Worm (Caenorhabditis elegans): ENCODE data around the gene hpo-8.

hpo-8 gene

DNA sequence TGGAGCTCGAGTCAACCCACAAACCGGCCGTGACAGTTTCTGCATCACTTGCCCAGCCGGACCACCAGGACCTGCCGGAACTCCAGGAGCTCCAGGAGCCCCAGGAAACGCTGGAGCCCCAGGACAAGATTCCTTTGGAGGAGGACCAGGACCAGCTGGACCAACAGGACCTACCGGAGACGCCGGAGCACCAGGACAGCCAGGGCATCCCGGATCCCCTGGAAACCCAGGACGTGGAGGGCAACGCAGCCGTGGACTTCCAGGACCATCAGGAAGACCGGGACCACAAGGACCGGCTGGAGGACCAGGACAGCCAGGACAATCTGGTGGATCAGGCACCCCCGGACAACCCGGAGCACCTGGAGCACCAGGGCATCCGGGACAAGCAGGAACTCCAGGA lies 9.0 kb upstream of the hpo-8 start:
- TF ChIP-seq aha-1 (tag): peak; percentile 36
- no peak for TF ChIP-seq ceh-20 (GFP tag; IDR thresholded peaks at IDR 0.05)
- TF ChIP-seq set-16 (GFP tag; IDR thresholded peaks at IDR 0.05): peak; percentile 97
- no peak for TF ChIP-seq unc-39 (tag; optimal IDR thresholded peaks at IDR 0.05)
- TF ChIP-seq Y75B8A.6 (GFP tag; IDR thresholded peaks at IDR 0.05): no peak
- TF ChIP-seq nhr-6 (tag; optimal IDR thresholded peaks at IDR 0.05): no peak
- TF ChIP-seq aly-2 (tag; optimal IDR thresholded peaks at IDR 0.05): no peak

DNA sequence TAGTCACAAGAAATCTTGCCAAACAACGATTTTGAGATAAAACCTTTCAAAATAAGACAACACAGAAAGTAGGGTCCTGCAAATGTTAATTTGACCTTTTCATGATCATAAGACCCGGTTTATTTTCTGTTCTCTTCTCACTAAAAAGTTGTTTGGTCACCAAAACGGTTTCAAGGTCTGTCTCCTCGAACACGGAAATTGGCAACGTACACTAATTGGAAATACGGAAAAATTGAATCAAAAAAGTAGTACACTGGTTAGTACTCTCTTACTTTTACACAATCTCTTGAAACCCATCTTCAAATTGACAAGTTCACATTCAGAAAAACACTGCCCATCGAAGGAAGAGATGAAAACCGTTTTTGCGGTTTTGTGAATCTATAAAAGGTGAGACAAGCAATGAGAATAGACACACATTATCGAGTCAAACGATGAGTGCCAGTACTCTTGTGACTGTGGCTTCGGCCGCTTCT lies 8.3 kb upstream of the hpo-8 start, which contains the start of gene col-142:
col-142 (plus strand) TSS at position 423 of the 473 bp plus-strand sequence.
- TF ChIP-seq nhr-77 (tag; optimal IDR thresholded peaks at IDR 0.05) (no peak), nhr-28 (tag; optimal IDR thresholded peaks at IDR 0.05) (peak; percentile 9), nhr-6 (tag; optimal IDR thresholded peaks at IDR 0.05) (no peak)

DNA sequence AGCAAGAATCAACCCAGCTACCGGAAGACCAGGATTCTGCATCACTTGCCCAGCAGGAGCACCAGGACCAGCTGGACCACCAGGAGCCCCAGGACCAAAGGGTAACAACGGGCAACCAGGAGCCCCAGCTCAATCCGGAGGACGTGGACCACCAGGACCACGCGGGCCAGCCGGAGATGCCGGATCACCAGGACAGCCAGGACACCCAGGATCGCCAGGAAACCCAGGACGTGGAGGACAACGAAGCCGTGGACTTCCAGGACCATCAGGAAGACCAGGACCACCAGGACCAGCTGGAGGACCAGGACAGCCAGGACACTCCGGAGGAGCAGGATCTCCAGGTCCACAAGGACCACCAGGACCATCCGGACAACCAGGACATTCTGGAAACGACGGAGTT lies 7.5 kb upstream of the hpo-8 start:
- TF ChIP-seq unc-130 (GFP tag; optimal IDR thresholded peaks at IDR 0.05): no peak
- TF ChIP-seq T26A8.4 (GFP tag; IDR thresholded peaks at IDR 0.05): no peak
- TF ChIP-seq spr-1 (tag; optimal IDR thresholded peaks at IDR 0.05): no peak
- peak; percentile 97 for TF ChIP-seq set-16 (GFP tag; IDR thresholded peaks at IDR 0.05)
- TF ChIP-seq lin-38 (GFP tag; IDR thresholded peaks at IDR 0.05): no peak
- TF ChIP-seq zfp-3 (GFP tag; conservative IDR thresholded peaks at IDR 0.05): no peak
- TF ChIP-seq madf-5 (GFP tag; IDR thresholded peaks at IDR 0.05): no peak
- TF ChIP-seq D1046.2 (GFP tag; IDR thresholded peaks at IDR 0.05): 0 out of 2 replicates have a peak, but pooled peaks have one; percentile 27
- 0 out of 2 replicates have a peak, but pooled peaks have one; percentile 5 for TF ChIP-seq vab-7 (GFP tag; IDR thresholded peaks at IDR 0.05)
- TF ChIP-seq ama-1 (optimal IDR thresholded peaks at IDR 0.05): no peak

DNA sequence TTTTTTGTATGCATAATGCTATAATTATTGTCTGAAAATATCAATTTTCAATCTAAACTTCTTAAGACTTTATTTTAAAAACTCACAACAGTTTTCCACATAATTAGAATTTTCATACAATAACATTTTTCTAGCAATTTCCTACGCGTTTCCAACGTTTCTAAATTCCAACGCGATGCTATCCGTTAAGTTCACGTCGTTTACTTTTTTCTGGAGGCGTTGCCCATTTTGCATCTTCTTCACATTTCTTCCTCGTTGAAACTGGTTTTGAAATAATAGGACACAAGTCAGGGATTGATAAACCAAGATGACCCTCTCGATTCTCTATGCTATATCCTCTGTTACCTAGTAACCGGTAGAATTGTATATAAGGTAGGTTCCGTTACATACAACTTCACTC lies 3.8 kb upstream of the hpo-8 start, which contains the start of the genes T15B7.14 and col-143:
T15B7.14 (minus strand) TSS at position 101 of the 400 bp plus-strand sequence.
col-143 (plus strand) TSS at position 394 of the 400 bp plus-strand sequence.
- TF ChIP-seq php-3 (GFP tag; IDR thresholded peaks at IDR 0.05) (no peak), ZK337.2 (GFP tag; IDR thresholded peaks at IDR 0.05) (no peak), madf-5 (GFP tag; IDR thresholded peaks at IDR 0.05) (no peak), egl-27 (tag; optimal IDR thresholded peaks at IDR 0.05) (no peak), zip-2 (tag; optimal IDR thresholded peaks at IDR 0.05) (no peak), tag-97 (GFP tag; IDR thresholded peaks at IDR 0.05) (no peak), skn-1 (tag; optimal IDR thresholded peaks at IDR 0.05) (no peak), dmd-9 (GFP tag; IDR thresholded peaks at IDR 0.05) (no peak), aha-1 (tag) (no peak), gei-8 (GFP tag; optimal IDR thresholded peaks at IDR 0.05) (no peak), ztf-7 (tag; optimal IDR thresholded peaks at IDR 0.05) (no peak)

ce11 chrV:6836036-6836435 lies 3.1 kb upstream of the hpo-8 start:
- no peak for TF ChIP-seq lsy-2 (tag; optimal IDR thresholded peaks at IDR 0.05)
- TF ChIP-seq daf-19 (GFP tag; conservative IDR thresholded peaks at IDR 0.05): no peak
- TF ChIP-seq spr-3 (GFP tag; optimal IDR thresholded peaks at IDR 0.05): no peak
- no peak for TF ChIP-seq arid-1 (GFP tag; conservative IDR thresholded peaks at IDR 0.05)
- peak; percentile 95 for TF ChIP-seq set-16 (GFP tag; IDR thresholded peaks at IDR 0.05)
- TF ChIP-seq lin-39 (tag; optimal IDR thresholded peaks at IDR 0.05): no peak
- TF ChIP-seq egl-43 (GFP tag; IDR thresholded peaks at IDR 0.05): no peak

DNA sequence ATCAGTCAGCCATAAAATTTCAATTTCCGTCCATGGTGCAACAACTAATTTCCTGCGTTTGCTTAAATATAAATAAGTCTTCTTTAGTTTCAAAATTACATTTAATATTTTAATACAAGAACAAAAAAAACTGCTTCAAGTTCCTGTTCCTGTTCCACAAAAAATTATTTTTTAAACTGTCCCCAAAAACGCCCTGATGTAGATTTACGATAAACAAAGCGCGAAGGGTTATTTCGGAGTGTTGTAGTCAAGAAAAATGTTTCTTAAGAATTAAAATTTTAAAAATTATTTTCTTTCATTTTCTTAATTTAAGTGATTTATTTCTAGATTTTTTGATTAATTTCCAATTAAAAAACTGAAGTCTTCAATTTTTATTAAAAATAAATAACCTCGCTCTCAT lies 490 bp upstream of the hpo-8 start, which contains the start of gene T15B7.15:
T15B7.15 (minus strand) TSS at position 67 of the 400 bp plus-strand sequence.
- TF ChIP-seq Y48G9A.11 (GFP tag; IDR thresholded peaks at IDR 0.05) (peak; percentile 92), R02D3.7 (tag; optimal IDR thresholded peaks at IDR 0.05) (peak; percentile 85), gei-8 (GFP tag; optimal IDR thresholded peaks at IDR 0.05) (no peak), T20F7.1 (GFP tag; optimal IDR thresholded peaks at IDR 0.05) (peak; percentile 94), dpl-1 (GFP tag; optimal IDR thresholded peaks at IDR 0.05) (peak; percentile 77), mes-2 (tag; optimal IDR thresholded peaks at IDR 0.05; ENCODE audit: poor library complexity, severe bottlenecking) (peak; percentile 58)

Data from whole organism, L4 larva.